Worm (Caenorhabditis elegans) whole organism, early embryonic: Measurements from ENCODE around the gene T28A8.6.

Source experiments
- F13C5.2 ChIP-seq: sonication (generic microtip); optimal IDR thresholded peaks from 2 replicates; lab custom pipeline; 2017; ENCODE audit warnings: mild to moderate bottlenecking, missing genetic modification characterization, inconsistent platforms, missing compliant biosample characterization
- aly-1 ChIP-seq: sonication (generic microtip); optimal IDR thresholded peaks from 2 replicates; lab custom pipeline; 2016; ENCODE audit warnings: missing genetic modification characterization, missing compliant biosample characterization
- ama-1 ChIP-seq: fragments of 150-350 bp; optimal IDR thresholded peaks from 2 replicates; lab custom pipeline; 2014
- ceh-13 ChIP-seq: fragments of 200-800 bp; sonication (Bioruptor generic); optimal IDR thresholded peaks from 2 replicates; lab custom pipeline; 2018; ENCODE audit warnings: mild to moderate bottlenecking, missing genetic modification characterization, missing compliant biosample characterization
- ceh-36 ChIP-seq: sonication (generic microtip); optimal IDR thresholded peaks from 2 replicates; lab custom pipeline; 2016; ENCODE audit warnings: missing genetic modification characterization, inconsistent platforms, missing compliant biosample characterization
- ets-7 ChIP-seq: sonication (generic microtip); optimal IDR thresholded peaks from 2 replicates; lab custom pipeline; 2016; ENCODE audit warnings: missing genotype, missing genetic modification characterization, missing compliant biosample characterization
- flt-1 ChIP-seq: fragments of 200-800 bp; sonication (Bioruptor generic); IDR thresholded peaks from 2 replicates; pipeline ENCODE4 v1.3.6; 2022; ENCODE audit warnings: missing genetic modification characterization, missing compliant biosample characterization
- hmbx-1 ChIP-seq: sonication (generic microtip); optimal IDR thresholded peaks from 2 replicates; lab custom pipeline; 2016; ENCODE audit warnings: mild to moderate bottlenecking, missing genetic modification characterization, missing compliant biosample characterization
- hmg-4 ChIP-seq: fragments of 200-800 bp; sonication (Bioruptor generic); optimal IDR thresholded peaks from 2 replicates; lab custom pipeline; 2018; ENCODE audit warnings: mild to moderate bottlenecking, missing genetic modification characterization, missing compliant biosample characterization
- hnd-1 ChIP-seq: sonication (generic microtip); optimal IDR thresholded peaks from 2 replicates; lab custom pipeline; 2016; ENCODE audit warnings: missing genetic modification characterization, missing compliant biosample characterization
- scrt-1 ChIP-seq: fragments of 200-800 bp; sonication (Bioruptor generic); IDR thresholded peaks from 2 replicates; pipeline ENCODE4 v1.3.6; 2022; ENCODE audit warnings: missing genetic modification characterization, missing compliant biosample characterization
- tbx-37 ChIP-seq: fragments of 200-800 bp; sonication (Bioruptor generic); conservative IDR thresholded peaks from 2 replicates; pipeline ENCODE4 v1.3.6; 2022; ENCODE audit warnings: missing genetic modification reagents, missing genetic modification characterization, missing compliant biosample characterization
- tra-4 ChIP-seq: sonication (generic microtip); optimal IDR thresholded peaks from 2 replicates; lab custom pipeline; 2017; ENCODE audit warnings: missing genetic modification characterization, missing compliant biosample characterization

DNA sequence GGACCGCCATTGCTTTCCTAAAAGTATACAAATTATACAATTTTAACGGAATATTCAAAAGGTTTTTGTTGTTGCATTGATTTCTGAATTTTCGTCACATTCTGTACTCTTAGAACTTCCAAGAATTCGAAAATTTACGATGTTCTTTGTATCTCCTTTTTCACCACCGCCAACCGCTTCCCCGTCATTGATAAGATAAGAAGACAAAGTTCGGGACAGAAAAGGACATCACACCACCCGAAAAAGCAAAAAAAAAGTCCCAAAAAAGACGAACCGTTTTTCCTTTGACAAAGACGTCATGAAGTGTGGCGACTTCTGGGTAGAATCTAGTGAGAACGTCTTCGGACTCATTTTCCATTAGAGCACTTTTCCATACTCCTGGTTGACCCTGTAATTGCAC is 43.5 kb downstream of the T28A8.6 start:
- TF ChIP-seq ama-1 (lab: Kevin White, UChicago) = no peak
- no peak for TF ChIP-seq F13C5.2
- TF ChIP-seq hnd-1 (tag; lab: Kevin White, UChicago) = no peak
- no peak for TF ChIP-seq ceh-36 (tag; lab: Kevin White, UChicago)
- no peak for TF ChIP-seq ceh-13 (GFP tag; lab: Kevin White, UChicago)
- no peak for TF ChIP-seq flt-1 (GFP tag; lab: Robert Waterston, UW)
- no peak for TF ChIP-seq hmg-4 (GFP tag; lab: Kevin White, UChicago)
- no peak for TF ChIP-seq tra-4 (tag; lab: Kevin White, UChicago)
- TF ChIP-seq tbx-37 (GFP tag; lab: Robert Waterston, UW) = no peak
- TF ChIP-seq ets-7 (tag; lab: Kevin White, UChicago) = no peak
- no peak for TF ChIP-seq hmbx-1 (tag; lab: Kevin White, UChicago)
- no peak for TF ChIP-seq aly-1 (tag; lab: Kevin White, UChicago)
- no peak for TF ChIP-seq scrt-1
